Fruit fly (Drosophila melanogaster) whole organism, embryonic: Measurements from ENCODE around the gene Idh3b.

Source experiments
- ATbp ChIP-seq: fragments of 200-800 bp; sonication (Bioruptor generic); optimal IDR thresholded peaks from 2 replicates; lab custom pipeline; 2017; ENCODE audit warnings: missing biosample characterization, mild to moderate bottlenecking, missing genetic modification characterization, missing genetic modification reagents
- Bgb ChIP-seq: fragments of 200-800 bp; sonication (Bioruptor generic); IDR thresholded peaks from 2 replicates; pipeline ENCODE4 v1.3.6; 2022; ENCODE audit warnings: missing biosample characterization, missing genetic modification characterization; ENCODE audit not compliant: partially characterized antibody
- CG10147 ChIP-seq: fragments of 200-800 bp; sonication (Bioruptor generic); optimal IDR thresholded peaks from 2 replicates; lab custom pipeline; 2019; ENCODE audit warnings: missing biosample characterization, mild to moderate bottlenecking, missing genetic modification characterization, moderate library complexity
- CG11398 ChIP-seq: fragments of 200-800 bp; sonication (Bioruptor generic); optimal IDR thresholded peaks from 2 replicates; lab custom pipeline; 2016; ENCODE audit warnings: missing biosample characterization, missing genetic modification characterization
- CG11560 ChIP-seq: fragments of 200-800 bp; sonication (Bioruptor generic); IDR thresholded peaks from 3 replicates; pipeline ENCODE4 v1.3.6; 2022; ENCODE audit warnings: missing biosample characterization, missing genetic modification characterization
- CG12659 ChIP-seq: fragments of 200-800 bp; sonication (Bioruptor generic); optimal IDR thresholded peaks from 3 replicates; lab custom pipeline; 2017; ENCODE audit warnings: mild to moderate bottlenecking, missing biosample characterization, missing genetic modification reagents, missing genetic modification characterization
- CG15011 ChIP-seq: fragments of 200-800 bp; sonication (Bioruptor generic); optimal IDR thresholded peaks from 3 replicates; lab custom pipeline; 2018; ENCODE audit warnings: missing biosample characterization, mild to moderate bottlenecking, missing genetic modification characterization
- CG15479 ChIP-seq: fragments of 200-800 bp; sonication (Bioruptor generic); optimal IDR thresholded peaks from 3 replicates; lab custom pipeline; 2019; ENCODE audit warnings: missing biosample characterization, mild to moderate bottlenecking, missing genetic modification characterization, moderate library complexity
- CG17385 ChIP-seq: fragments of 200-800 bp; sonication (Bioruptor generic); optimal IDR thresholded peaks from 3 replicates; lab custom pipeline; 2018; ENCODE audit warnings: missing biosample characterization, mild to moderate bottlenecking, missing genetic modification characterization
- CG2116 ChIP-seq: fragments of 200-800 bp; sonication (Bioruptor generic); optimal IDR thresholded peaks from 3 replicates; lab custom pipeline; 2018; ENCODE audit warnings: missing biosample characterization, mild to moderate bottlenecking, missing genetic modification characterization
- CG2120 ChIP-seq: fragments of 200-800 bp; sonication (Bioruptor generic); optimal IDR thresholded peaks from 3 replicates; lab custom pipeline; 2016; ENCODE audit warnings: missing biosample characterization, missing genetic modification characterization
- CG33213 ChIP-seq: fragments of 200-800 bp; sonication (Bioruptor generic); optimal IDR thresholded peaks from 3 replicates; lab custom pipeline; 2016; ENCODE audit warnings: missing biosample characterization, missing genetic modification characterization
- CG4328 ChIP-seq: fragments of 200-800 bp; sonication (Bioruptor generic); optimal IDR thresholded peaks from 3 replicates; lab custom pipeline; 2017; ENCODE audit warnings: missing biosample characterization, missing genetic modification reagents, missing genetic modification characterization
- CG6272 ChIP-seq: fragments of 200-800 bp; sonication (Bioruptor generic); IDR thresholded peaks from 2 replicates; pipeline ENCODE4 v1.3.6; 2022; ENCODE audit warnings: missing biosample characterization, missing genetic modification characterization
- CG7928 ChIP-seq: fragments of 200-800 bp; sonication (Bioruptor generic); optimal IDR thresholded peaks from 2 replicates; lab custom pipeline; 2017; ENCODE audit warnings: missing biosample characterization, mild to moderate bottlenecking, missing genetic modification characterization
- CG8089 ChIP-seq: fragments of 200-800 bp; sonication (Bioruptor generic); optimal IDR thresholded peaks from 3 replicates; lab custom pipeline; 2016; ENCODE audit warnings: missing biosample characterization, missing genetic modification characterization
- CG9797 ChIP-seq: fragments of 200-800 bp; sonication (Bioruptor generic); optimal IDR thresholded peaks from 3 replicates; lab custom pipeline; 2018; ENCODE audit warnings: missing biosample characterization, mild to moderate bottlenecking, missing genetic modification characterization
- CG9932 ChIP-seq: fragments of 200-800 bp; sonication (Bioruptor generic); IDR thresholded peaks from 2 replicates; pipeline ENCODE4 v1.3.6; 2022; ENCODE audit warnings: missing biosample characterization, missing genetic modification characterization
- Ets65A ChIP-seq: fragments of 200-800 bp; sonication (Bioruptor generic); peaks from one replicate; lab custom pipeline; 2016; ENCODE audit warnings: missing biosample characterization, missing genetic modification characterization
- MBD-R2 ChIP-seq: fragments of 200-800 bp; sonication (Bioruptor generic); IDR thresholded peaks from 2 replicates; pipeline ENCODE4 v1.3.6; 2022; ENCODE audit warnings: missing biosample characterization, missing genetic modification characterization
- MESR4 ChIP-seq: fragments of 200-800 bp; sonication (Bioruptor generic); optimal IDR thresholded peaks from 2 replicates; lab custom pipeline; 2018; ENCODE audit warnings: missing biosample characterization, mild to moderate bottlenecking, missing genetic modification characterization, moderate library complexity
- MTF-1 ChIP-seq: fragments of 200-800 bp; sonication (Bioruptor generic); optimal IDR thresholded peaks from 2 replicates; lab custom pipeline; 2018; ENCODE audit warnings: missing biosample characterization, mild to moderate bottlenecking, missing genetic modification characterization, borderline replicate concordance
- Myb ChIP-seq: fragments of 200-800 bp; sonication (Bioruptor generic); optimal IDR thresholded peaks from 2 replicates; lab custom pipeline; 2016; ENCODE audit warnings: missing biosample characterization, missing genetic modification characterization
- Rx ChIP-seq: fragments of 200-800 bp; sonication (Bioruptor generic); IDR thresholded peaks from 2 replicates; pipeline ENCODE4 v1.3.6; 2022; ENCODE audit warnings: missing biosample characterization, missing genetic modification characterization
- Sin3A ChIP-seq: fragments of >200 bp; optimal IDR thresholded peaks from 2 replicates; lab custom pipeline; 2018
- Ssrp ChIP-seq: fragments of 200-800 bp; sonication (Bioruptor generic); optimal IDR thresholded peaks from 2 replicates; lab custom pipeline; 2018; ENCODE audit warnings: missing biosample characterization, mild to moderate bottlenecking, missing genetic modification characterization, moderate library complexity
- ap ChIP-seq: fragments of 200-800 bp; sonication (Bioruptor generic); IDR thresholded peaks from 2 replicates; pipeline ENCODE4 v1.3.6; 2022; ENCODE audit warnings: missing biosample characterization, missing genetic modification characterization
- ci ChIP-seq: fragments of 200-800 bp; sonication (Bioruptor generic); IDR thresholded peaks from 3 replicates; pipeline ENCODE4 v1.3.6; 2022; ENCODE audit warnings: missing biosample characterization, missing genetic modification characterization
- dimm ChIP-seq: fragments of 200-800 bp; sonication (Bioruptor generic); IDR thresholded peaks from 2 replicates; pipeline ENCODE4 v1.3.6; 2022; ENCODE audit warnings: missing biosample characterization, missing genetic modification characterization
- ewg ChIP-seq: fragments of 200-800 bp; sonication (Bioruptor generic); optimal IDR thresholded peaks from 3 replicates; lab custom pipeline; 2017; ENCODE audit warnings: mild to moderate bottlenecking, missing biosample characterization, missing genetic modification reagents, missing genetic modification characterization
- exex ChIP-seq: fragments of 200-800 bp; sonication (Bioruptor generic); optimal IDR thresholded peaks from 4 replicates; lab custom pipeline; 2018; ENCODE audit warnings: missing biosample characterization, mild to moderate bottlenecking, missing genetic modification characterization, moderate library complexity
- jigr1 ChIP-seq: fragments of 200-800 bp; sonication (Bioruptor generic); IDR thresholded peaks from 3 replicates; pipeline ENCODE4 v1.3.6; 2022; ENCODE audit warnings: missing biosample characterization, missing genetic modification characterization
- knrl ChIP-seq: fragments of 200-800 bp; sonication (Bioruptor generic); IDR thresholded peaks from 3 replicates; pipeline ENCODE4 v1.3.6; 2022; ENCODE audit warnings: missing biosample characterization, missing genetic modification characterization; ENCODE audit not compliant: partially characterized antibody
- nmo ChIP-seq: fragments of 200-800 bp; sonication (Bioruptor generic); optimal IDR thresholded peaks from 2 replicates; lab custom pipeline; 2018; ENCODE audit warnings: missing biosample characterization, mild to moderate bottlenecking, missing genetic modification characterization, moderate library complexity
- onecut ChIP-seq: fragments of 200-800 bp; sonication (Bioruptor generic); IDR thresholded peaks from 2 replicates; pipeline ENCODE4 v1.3.6; 2022; ENCODE audit warnings: missing biosample characterization, missing genetic modification characterization
- phol ChIP-seq: fragments of 200-800 bp; sonication (Bioruptor generic); optimal IDR thresholded peaks from 3 replicates; lab custom pipeline; 2018; ENCODE audit warnings: missing biosample characterization, mild to moderate bottlenecking, missing genetic modification characterization, moderate library complexity
- shn ChIP-seq: fragments of 200-800 bp; sonication (Bioruptor generic); optimal IDR thresholded peaks from 3 replicates; lab custom pipeline; 2016; ENCODE audit warnings: missing biosample characterization, missing genetic modification characterization
- sna ChIP-seq: fragments of 200-800 bp; sonication (Bioruptor generic); IDR thresholded peaks from 2 replicates; pipeline ENCODE4 v1.3.6; 2022; ENCODE audit warnings: missing biosample characterization, missing genetic modification characterization; ENCODE audit not compliant: partially characterized antibody
- ssp ChIP-seq: fragments of 200-800 bp; sonication (Bioruptor generic); IDR thresholded peaks from 2 replicates; pipeline ENCODE4 v1.3.6; 2022; ENCODE audit warnings: missing biosample characterization, missing genetic modification characterization
- yki ChIP-seq: fragments of >200 bp; optimal IDR thresholded peaks from 3 replicates; lab custom pipeline; 2018

Gene Idh3b

DNA sequence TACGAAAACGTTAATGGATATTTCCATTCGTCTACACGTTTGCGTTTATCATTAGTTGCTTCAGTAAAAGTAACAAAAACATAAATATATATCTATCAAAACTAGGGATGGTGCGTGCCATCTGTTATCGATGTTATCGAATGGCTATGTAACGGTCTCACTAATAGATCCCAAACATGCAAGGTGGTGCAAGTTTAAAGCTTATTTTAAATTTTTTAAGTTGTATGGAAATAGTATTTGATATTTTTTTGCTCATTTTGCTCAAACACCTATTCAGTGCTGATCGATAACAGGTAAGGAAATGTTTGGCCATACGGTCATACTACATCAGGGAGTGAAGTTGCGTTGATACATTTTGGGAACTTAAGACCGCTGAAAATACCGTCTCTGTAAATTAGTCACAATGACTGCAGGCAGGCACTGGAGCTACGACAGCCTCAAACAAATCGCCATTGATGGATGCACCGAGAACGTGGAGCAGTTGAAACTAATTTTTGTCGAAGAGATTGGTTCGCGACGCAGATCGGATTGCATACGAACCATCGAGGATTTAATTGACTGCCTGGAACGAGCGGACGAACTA, 15.1 kb upstream of the Idh3b start, which contains the start of the genes CG45099, CG6015, pit and Fadd (continued):
- TF ChIP-seq CG10147 (GFP tag; lab: Kevin White, UChicago) (no peak), Ssrp (no peak), sna (GFP tag; lab: Robert Waterston, UW) (peak; percentile 60; the same call in 1 of the 2 replicates), CG11560 (tag; lab: Robert Waterston, UW) (peak; percentile 94), CG7928 (peak; percentile 64), exex (no peak), ATbp (no peak), phol (tag; lab: Kevin White, UChicago) (peak; percentile 41), Sin3A (peak; percentile 58), Ets65A (GFP tag; lab: Kevin White, UChicago) (peak; percentile 22), jigr1 (GFP tag; lab: Robert Waterston, UW) (no peak), ssp (GFP tag; lab: Robert Waterston, UW) (no peak), CG9797 (GFP tag; lab: Kevin White, UChicago) (peak; percentile 83), CG8089 (GFP tag; lab: Kevin White, UChicago) (no peak), shn (GFP tag; lab: Kevin White, UChicago) (no peak), nmo (GFP tag; lab: Kevin White, UChicago) (peak; percentile 53), CG15011 (GFP tag; lab: Kevin White, UChicago) (no peak), CG4328 (GFP tag; lab: Kevin White, UChicago) (no peak), Rx (GFP tag; lab: Robert Waterston, UW) (no peak), CG11398 (GFP tag; lab: Kevin White, UChicago) (no peak), CG2116 (GFP tag; lab: Kevin White, UChicago) (peak; percentile 74), CG33213 (no peak), CG17385 (GFP tag; lab: Kevin White, UChicago) (no peak), knrl (GFP tag; lab: Robert Waterston, UW) (peak; percentile 72), CG15479 (GFP tag; lab: Kevin White, UChicago) (peak; percentile 31), CG9932 (peak; percentile 9; the same call in 1 of the 2 replicates), yki (lab: Kevin White, UChicago) (no peak), CG12659 (GFP tag; lab: Kevin White, UChicago) (peak; percentile 43), Myb (GFP tag; lab: Kevin White, UChicago) (peak; percentile 25), Bgb (GFP tag; lab: Robert Waterston, UW) (peak; percentile 60), MTF-1 (GFP tag; lab: Kevin White, UChicago) (no peak)

DNA sequence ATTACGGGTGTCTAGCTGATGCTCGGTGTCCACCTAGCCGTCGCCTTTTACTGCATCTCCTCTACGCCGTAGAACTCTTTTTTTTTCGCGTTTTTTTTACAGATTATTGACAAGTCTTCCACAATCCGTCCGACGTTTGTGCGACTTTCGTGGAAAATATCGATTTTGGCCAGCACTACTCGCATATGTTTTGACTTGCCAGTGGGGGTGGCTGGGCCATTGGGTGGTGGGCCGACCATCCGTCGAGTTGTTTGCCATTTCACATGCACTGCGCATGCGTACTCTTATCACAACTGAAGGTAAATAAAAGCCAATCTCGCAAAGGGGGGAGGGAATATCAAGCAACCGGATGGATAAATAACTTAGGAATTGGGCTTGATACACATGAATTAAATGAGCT, 12.6 kb upstream of the Idh3b start, which contains the start of gene CG13409:
Gene CG13409 (minus strand): TSS at position 163 of the 400 bp plus-strand sequence.
- TF ChIP-seq CG6272, result no peak
- TF ChIP-seq MBD-R2, result peak; percentile 21; the same call in 1 of the 2 replicates
- TF ChIP-seq ci (GFP tag; lab: Robert Waterston, UW), result no peak
- no peak for TF ChIP-seq ap
- TF ChIP-seq onecut (GFP tag; lab: Robert Waterston, UW), result peak; percentile 97
- TF ChIP-seq dimm (GFP tag; lab: Robert Waterston, UW), result no peak
- peak; percentile 78 for TF ChIP-seq ewg (GFP tag; lab: Kevin White, UChicago)
- peak; percentile 10 for TF ChIP-seq MESR4 (GFP tag; lab: Kevin White, UChicago)
- no peak for TF ChIP-seq CG2120 (GFP tag; lab: Kevin White, UChicago)
